Fruit fly (Drosophila melanogaster) whole organism, embryonic: Measurements from ENCODE around the gene CG4896.
A peak's percentile ranks its signal among the peaks of the same experiment; 100 is the strongest.

Source experiments
- Atf6 ChIP-seq: fragments of 200-800 bp; sonication (Bioruptor generic); IDR thresholded peaks from 2 replicates; pipeline ENCODE4 v1.3.6; 2022; ENCODE audit warnings: missing biosample characterization, missing genetic modification characterization
- BtbVII ChIP-seq: fragments of 200-800 bp; sonication (Bioruptor generic); optimal IDR thresholded peaks from 3 replicates; lab custom pipeline; 2017; ENCODE audit warnings: missing biosample characterization, mild to moderate bottlenecking, missing genetic modification characterization
- CG12104 ChIP-seq: fragments of 200-800 bp; sonication (Bioruptor generic); optimal IDR thresholded peaks from 3 replicates; lab custom pipeline; 2016; ENCODE audit warnings: missing biosample characterization, missing genetic modification characterization
- CG5180 ChIP-seq: fragments of 200-800 bp; sonication (Bioruptor generic); optimal IDR thresholded peaks from 3 replicates; lab custom pipeline; 2017; ENCODE audit warnings: missing biosample characterization, missing genetic modification characterization, mild to moderate bottlenecking, moderate library complexity, missing genetic modification reagents
- Dref ChIP-seq: fragments of 200-800 bp; sonication (Bioruptor generic); IDR thresholded peaks from 2 replicates; pipeline ENCODE4 v1.3.6; 2022; ENCODE audit warnings: missing biosample characterization, missing genetic modification characterization
- btn ChIP-seq: fragments of 200-800 bp; sonication (Bioruptor generic); optimal IDR thresholded peaks from 2 replicates; lab custom pipeline; 2016; ENCODE audit warnings: missing biosample characterization, missing genetic modification characterization
- cad ChIP-seq: fragments of >200 bp; optimal IDR thresholded peaks from 2 replicates; lab custom pipeline; 2017; ENCODE audit warnings: missing biosample characterization, missing genetic modification characterization
- fru ChIP-seq: fragments of >200 bp; optimal IDR thresholded peaks from 2 replicates; lab custom pipeline; 2017
- ftz-f1 ChIP-seq: fragments of 200-800 bp; sonication (Bioruptor generic); optimal IDR thresholded peaks from 2 replicates; lab custom pipeline; 2016; ENCODE audit warnings: missing biosample characterization, missing genetic modification characterization

DNA sequence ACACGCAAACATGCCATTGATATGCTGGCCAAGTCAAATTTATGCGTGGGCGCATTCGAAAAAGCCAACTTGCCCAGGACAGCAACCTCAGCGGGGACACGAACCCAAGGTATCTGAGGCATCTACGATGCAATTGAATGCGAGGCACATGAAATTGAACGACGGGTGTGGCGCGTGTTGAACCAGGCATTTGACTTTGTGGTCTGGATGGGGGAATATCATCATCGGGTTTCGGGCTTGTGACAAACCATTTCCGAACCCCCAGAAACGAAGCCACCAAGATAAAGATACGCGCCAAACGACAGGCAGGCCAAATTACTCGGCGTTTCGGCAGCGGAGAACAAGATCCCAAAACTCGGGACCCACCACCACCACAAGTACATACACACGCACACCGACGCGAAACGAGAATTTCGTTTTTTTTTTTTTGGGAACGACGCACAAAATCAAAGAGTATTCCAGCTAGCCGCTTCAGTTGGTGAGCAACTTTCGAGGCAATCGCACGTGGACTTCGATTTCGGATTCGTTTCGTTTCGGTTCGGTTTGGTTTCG is 34.7 kb upstream of the CG4896 start, which contains the start of gene MFS3:
- TF ChIP-seq cad (GFP tag; lab: Kevin White, UChicago) (no peak), Atf6 (GFP tag; lab: Robert Waterston, UW) (no peak), CG12104 (GFP tag; lab: Kevin White, UChicago) (no peak), BtbVII (no peak), fru (lab: Kevin White, UChicago) (no peak), Dref (GFP tag; lab: Robert Waterston, UW) (0 out of 2 replicates have a peak, but pooled peaks have one; percentile 29), ftz-f1 (GFP tag; lab: Kevin White, UChicago) (no peak), btn (GFP tag; lab: Kevin White, UChicago) (no peak), CG5180 (GFP tag; lab: Kevin White, UChicago) (peak; percentile 3)
